Worm (Caenorhabditis elegans) whole organism, L4/young adult: ENCODE data around the gene C35D10.12.

Experiments used
- W03F9.2 ChIP-seq: fragments of 150-350 bp; optimal IDR thresholded peaks from 2 replicates; lab custom pipeline; 2014; ENCODE audit warnings: missing biosample characterization, missing genetic modification characterization
- dao-5 ChIP-seq: sonication (generic microtip); optimal IDR thresholded peaks from 2 replicates; lab custom pipeline; 2016; ENCODE audit warnings: missing genotype, missing genetic modification characterization, moderate library complexity, missing compliant biosample characterization
- him-1 ChIP-seq: sonication (generic microtip); optimal IDR thresholded peaks from 2 replicates; lab custom pipeline; 2016; ENCODE audit warnings: missing genotype, missing genetic modification reagents, missing genetic modification characterization, missing compliant biosample characterization

ce11 chrIII:4883429-4883828 lies 8.9 kb upstream of the C35D10.12 start, which contains the start of gene clec-5:
- TF ChIP-seq him-1 (tag; lab: Kevin White, UChicago) (no peak), dao-5 (tag; lab: Kevin White, UChicago) (no peak), W03F9.2 (tag; lab: Kevin White, UChicago) (no peak)
